Worm (Caenorhabditis elegans) whole organism, midembryonic: ENCODE measurements around the gene ZK622.4.

ENCODE experiments used
- cog-1 ChIP-seq: sonication (generic microtip); optimal IDR thresholded peaks from 2 replicates; lab custom pipeline; 2016; ENCODE audit warnings: missing genetic modification characterization, missing compliant biosample characterization
- ref-1 ChIP-seq: fragments of 200-800 bp; sonication (Bioruptor generic); conservative IDR thresholded peaks from 2 replicates; pipeline ENCODE4 v1.3.6; 2022; ENCODE audit warnings: missing genetic modification reagents, missing genetic modification characterization, missing compliant biosample characterization
- tab-1 ChIP-seq: fragments of 200-800 bp; sonication (Bioruptor generic); IDR thresholded peaks from 2 replicates; pipeline ENCODE4 v1.3.6; 2022; ENCODE audit warnings: missing genetic modification characterization, missing compliant biosample characterization
- ztf-29 ChIP-seq: fragments of 200-800 bp; sonication (Bioruptor generic); IDR thresholded peaks from 2 replicates; pipeline ENCODE4 v1.3.6; 2022; ENCODE audit warnings: missing genetic modification reagents, missing genetic modification characterization, missing compliant biosample characterization

DNA sequence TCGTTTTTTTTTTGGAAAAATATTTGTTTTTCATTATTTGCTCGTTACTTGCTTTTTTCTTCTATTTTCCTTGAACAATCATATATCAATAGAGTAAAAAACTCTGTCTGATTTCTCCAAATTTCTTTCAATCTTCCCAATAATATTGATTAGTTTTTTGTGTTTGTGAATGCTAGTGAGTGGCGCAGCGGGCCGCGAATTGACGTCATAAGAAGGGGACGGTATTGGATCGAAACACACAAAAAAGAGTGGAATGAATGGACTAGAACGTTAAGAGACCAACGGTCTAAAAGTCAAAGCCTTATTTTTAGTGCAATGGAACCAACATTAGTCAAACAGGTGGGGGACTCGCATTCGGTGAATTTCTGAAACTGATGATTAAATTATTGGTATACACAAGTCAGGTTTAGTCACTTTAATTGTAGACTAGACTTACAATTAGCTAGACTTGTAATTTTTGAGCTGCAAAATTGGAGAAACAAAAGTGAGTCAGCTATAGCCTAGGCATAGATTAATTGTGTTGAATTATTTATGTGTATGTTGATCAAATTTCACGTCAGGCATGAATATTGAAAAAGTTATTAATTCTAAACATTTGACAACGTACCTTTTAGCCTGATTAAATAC is 39.3 kb downstream of the ZK622.4 start:
- TF ChIP-seq ref-1 (GFP tag; lab: Robert Waterston, UW) (no peak), ztf-29 (GFP tag; lab: Robert Waterston, UW) (no peak), cog-1 (tag; lab: Kevin White, UChicago) (no peak), tab-1 (GFP tag; lab: Robert Waterston, UW) (no peak)
